Fruit fly (Drosophila melanogaster) ovary, adult (tissue): ENCODE measurements around the gene CG9356.

Experiments used
- CG17801 ChIP-seq: fragments of 200-800 bp; optimal IDR thresholded peaks from 2 replicates; lab custom pipeline; 2019; ENCODE audit warnings: missing biosample characterization, mild to moderate bottlenecking, missing genetic modification characterization, moderate library complexity; ENCODE audit not compliant: partially characterized antibody

CG9356 gene

DNA sequence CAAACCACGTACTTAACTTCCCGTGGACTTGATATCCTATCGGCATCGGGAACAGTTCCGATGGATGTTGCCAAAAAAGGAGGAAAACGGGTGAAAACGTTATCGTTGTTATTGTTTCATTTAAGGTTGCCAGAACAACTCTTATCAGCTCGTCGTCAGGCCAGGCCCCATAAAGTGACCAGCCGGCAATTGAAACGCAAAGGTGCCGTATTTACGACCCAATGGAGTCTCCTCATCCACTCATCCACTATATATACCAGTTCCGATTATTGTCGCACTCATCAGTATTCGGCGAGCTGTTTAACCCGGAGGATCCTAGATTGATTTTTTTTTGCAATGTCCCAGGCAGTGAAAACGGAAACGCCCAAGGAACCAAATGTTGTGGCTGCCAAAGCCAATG is 38.9 kb downstream of the CG9356 start, which contains the start of gene Srr:
TSS of gene Srr (plus strand) at position 278 of the 400 bp plus-strand sequence.
- no peak for TF ChIP-seq CG17801 (GFP tag; lab: Kevin White, UChicago)

- TF ChIP-seq CG17801 (GFP tag; lab: Kevin White, UChicago), result no peak
These were observed 40.9 kb downstream of the CG9356 start, which contains the start of gene CG18473 for dm6 chr3R:9363066-9363719. TSS of gene CG18473 (plus strand) at chr3R:9363305.

DNA sequence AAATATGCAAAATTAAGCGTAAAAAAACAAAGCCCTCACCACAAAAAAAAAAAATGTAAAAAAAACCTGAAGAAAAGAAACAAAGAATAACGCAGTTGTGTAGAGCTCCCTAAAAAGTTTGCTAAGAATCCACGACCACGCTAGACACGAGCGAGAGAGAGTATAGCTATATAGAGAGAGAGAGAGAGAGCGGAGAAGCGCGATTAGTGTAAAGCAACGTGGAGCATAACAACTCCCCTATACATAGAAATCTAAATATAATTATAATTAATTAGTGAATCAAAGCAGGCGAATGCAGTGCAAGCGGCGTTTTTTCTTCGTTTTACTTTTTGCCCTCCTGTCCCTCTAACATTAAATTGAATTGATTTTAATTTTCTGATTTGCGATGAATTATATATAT is 44.7 kb downstream of the CG9356 start:
- no peak for TF ChIP-seq CG17801 (GFP tag; lab: Kevin White, UChicago)

- TF ChIP-seq CG17801 (GFP tag; lab: Kevin White, UChicago), result no peak
These were observed 48.9 kb downstream of the CG9356 start, which contains the start of gene CG43675 for dm6 chr3R:9355195-9355594. TSS of gene CG43675 (plus strand) at chr3R:9355495.

- peak; percentile 73 for TF ChIP-seq CG17801 (GFP tag; lab: Kevin White, UChicago)
These were observed 50.8 kb downstream of the CG9356 start for dm6 chr3R:9353276-9353652.

DNA sequence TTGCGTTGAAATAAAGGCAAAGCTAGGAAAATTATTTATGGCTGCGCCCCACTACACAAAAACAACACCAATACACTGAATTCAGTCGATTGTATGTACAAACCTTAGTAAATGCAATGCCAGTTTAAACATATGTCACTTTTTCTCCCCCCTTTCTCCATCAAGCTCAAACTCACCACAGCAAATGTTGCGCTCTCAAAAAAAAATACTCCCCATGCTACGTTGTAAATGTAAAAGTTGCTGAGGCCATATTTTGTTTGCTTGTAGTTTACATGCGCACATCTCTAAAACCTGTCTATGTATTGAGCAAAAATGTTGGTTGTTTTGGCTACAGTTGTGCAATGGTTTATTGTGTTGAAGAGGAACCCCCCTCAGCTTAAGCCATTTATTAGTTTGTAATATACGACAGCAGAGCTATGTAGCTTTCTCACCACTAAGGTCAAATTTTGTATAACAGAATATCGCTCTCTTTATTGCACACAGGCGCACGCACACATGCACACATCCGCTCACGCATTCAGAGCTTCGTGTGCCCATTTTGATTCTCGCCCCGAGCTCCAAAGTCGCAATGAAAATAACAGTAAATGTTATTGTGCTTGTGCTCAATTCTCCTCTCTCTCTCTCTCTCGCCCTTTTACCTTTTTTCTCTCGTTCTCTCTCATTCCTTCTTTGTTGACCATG is 51.3 kb downstream of the CG9356 start:
- no peak for TF ChIP-seq CG17801 (GFP tag; lab: Kevin White, UChicago)
